Fruit fly (Drosophila melanogaster) whole organism, wandering third instar larva: Measurements from ENCODE around the gene Icmt.

Source experiments
- CrebA ChIP-seq: fragments of 200-800 bp; sonication (Bioruptor generic); optimal IDR thresholded peaks from 2 replicates; lab custom pipeline; 2016; ENCODE audit warnings: missing biosample characterization, mild to moderate bottlenecking, missing genetic modification characterization, borderline replicate concordance
- Dfd ChIP-seq: fragments of >200 bp; optimal IDR thresholded peaks from 2 replicates; lab custom pipeline; 2017; ENCODE audit warnings: missing biosample characterization, missing genetic modification characterization
- Hnf4 ChIP-seq: fragments of 200-800 bp; sonication (Bioruptor generic); optimal IDR thresholded peaks from 2 replicates; lab custom pipeline; 2016; ENCODE audit warnings: missing biosample characterization, mild to moderate bottlenecking, missing genetic modification characterization
- Myc ChIP-seq: fragments of >200 bp; optimal IDR thresholded peaks from 2 replicates; lab custom pipeline; 2017
- N ChIP-seq: fragments of >200 bp; optimal IDR thresholded peaks from 2 replicates; lab custom pipeline; 2018; ENCODE audit warnings: missing biosample characterization, missing external identifiers, missing genetic modification characterization
- dsf ChIP-seq: sonication (Bioruptor generic); optimal IDR thresholded peaks from 2 replicates; lab custom pipeline; 2016; ENCODE audit warnings: missing biosample characterization, missing genetic modification characterization, borderline replicate concordance
- lola ChIP-seq: fragments of >200 bp; optimal IDR thresholded peaks from 2 replicates; lab custom pipeline; 2017; ENCODE audit warnings: missing biosample characterization, missing genetic modification characterization
- pan ChIP-seq: fragments of >200 bp; optimal IDR thresholded peaks from 2 replicates; lab custom pipeline; 2017
- sage ChIP-seq: fragments of 200-800 bp; sonication (Bioruptor generic); optimal IDR thresholded peaks from 2 replicates; lab custom pipeline; 2016; ENCODE audit warnings: missing biosample characterization, mild to moderate bottlenecking, missing genetic modification characterization
- usp ChIP-seq: fragments of >200 bp; optimal IDR thresholded peaks from 2 replicates; lab custom pipeline; 2017; ENCODE audit warnings: missing biosample characterization, missing genetic modification characterization

DNA sequence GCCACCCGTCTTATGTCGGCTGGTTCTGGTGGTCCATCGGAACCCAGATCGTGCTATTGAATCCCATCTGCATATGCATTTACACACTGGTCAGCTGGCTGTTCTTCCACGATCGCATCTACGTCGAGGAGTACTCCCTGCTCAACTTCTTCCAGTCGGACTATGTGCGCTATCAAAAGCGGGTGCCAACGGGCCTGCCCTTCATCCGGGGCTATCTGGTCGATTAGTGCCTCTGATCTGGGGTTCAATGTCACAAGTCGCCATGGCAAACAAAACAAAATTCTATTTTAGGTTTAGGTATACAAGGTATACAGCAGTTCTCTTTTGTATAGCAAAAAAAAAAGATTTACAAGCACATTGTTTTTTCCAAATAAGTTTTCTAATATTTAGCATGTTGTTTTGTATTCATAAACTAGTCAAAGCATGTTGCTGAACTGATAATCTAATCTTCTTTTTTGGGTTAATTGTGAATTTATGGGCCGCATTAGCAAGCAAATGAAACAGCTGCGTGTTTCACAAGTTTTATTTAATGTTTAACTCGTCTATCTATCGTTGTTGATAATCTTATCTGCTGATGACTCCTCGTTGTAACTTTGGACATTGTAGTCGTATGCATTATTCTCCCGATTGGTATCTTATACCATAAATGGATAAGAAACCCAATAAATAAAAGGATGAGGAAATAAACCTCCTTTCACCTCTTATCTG lies 1.3 kb downstream of the Icmt start:
- TF ChIP-seq pan (lab: Kevin White, UChicago) (no peak), Dfd (GFP tag; lab: Kevin White, UChicago) (no peak), Hnf4 (GFP tag; lab: Kevin White, UChicago) (no peak), sage (GFP tag; lab: Kevin White, UChicago) (no peak), Myc (lab: Kevin White, UChicago) (no peak), dsf (no peak), usp (GFP tag; lab: Kevin White, UChicago) (no peak), CrebA (GFP tag; lab: Kevin White, UChicago) (no peak), N (GFP tag; lab: Kevin White, UChicago) (no peak), lola (GFP tag; lab: Kevin White, UChicago) (no peak)
